Fruit fly (Drosophila melanogaster): ENCODE data around the gene CG4829.

- TF ChIP-seq usp (GFP tag; optimal IDR thresholded peaks at IDR 0.05) (no peak), Rel (GFP tag; optimal IDR thresholded peaks at IDR 0.05) (no peak), Rel (tag; optimal IDR thresholded peaks at IDR 0.05) (no peak), jim (GFP tag; optimal IDR thresholded peaks at IDR 0.05) (no peak), foxo (GFP tag; optimal IDR thresholded peaks at IDR 0.05) (no peak), lola (GFP tag; optimal IDR thresholded peaks at IDR 0.05) (no peak), h (GFP tag; optimal IDR thresholded peaks at IDR 0.05) (no peak)
Observed at dm6 chrX:16783141-16783715, 28.3 kb upstream of the CG4829 start, which contains the start of gene if.
